Fruit fly (Drosophila melanogaster) whole organism, embryonic: Measurements from ENCODE around the gene Fum1.
A peak's percentile ranks its signal among the peaks of the same experiment; 100 is the strongest.

ENCODE experiments used
- Antp ChIP-seq: fragments of 200-800 bp; sonication (Bioruptor generic); optimal IDR thresholded peaks from 3 replicates; lab custom pipeline; 2016; ENCODE audit warnings: missing biosample characterization, missing genetic modification characterization
- Atf-2 ChIP-seq: fragments of 200-800 bp; sonication (Bioruptor generic); optimal IDR thresholded peaks from 2 replicates; lab custom pipeline; 2016; ENCODE audit warnings: missing biosample characterization, missing genetic modification characterization
- CG10565 ChIP-seq: fragments of 200-800 bp; sonication (Bioruptor generic); optimal IDR thresholded peaks from 3 replicates; lab custom pipeline; 2016; ENCODE audit warnings: missing biosample characterization, mild to moderate bottlenecking, missing genetic modification characterization
- CG11398 ChIP-seq: fragments of 200-800 bp; sonication (Bioruptor generic); optimal IDR thresholded peaks from 2 replicates; lab custom pipeline; 2016; ENCODE audit warnings: missing biosample characterization, missing genetic modification characterization
- CG12744 ChIP-seq: fragments of 200-800 bp; sonication (Bioruptor generic); optimal IDR thresholded peaks from 2 replicates; lab custom pipeline; 2016; ENCODE audit warnings: missing biosample characterization, missing genetic modification characterization
- CG14667 ChIP-seq: fragments of 200-800 bp; sonication (Bioruptor generic); IDR thresholded peaks from 2 replicates; pipeline ENCODE4 v1.3.6; 2022; ENCODE audit warnings: missing biosample characterization, missing genetic modification characterization
- CG1529 ChIP-seq: fragments of 200-800 bp; sonication (Bioruptor generic); optimal IDR thresholded peaks from 3 replicates; lab custom pipeline; 2018; ENCODE audit warnings: missing biosample characterization, missing genetic modification characterization
- CG15696 ChIP-seq: fragments of 200-800 bp; sonication (Bioruptor generic); optimal IDR thresholded peaks from 2 replicates; lab custom pipeline; 2019; ENCODE audit warnings: missing biosample characterization, mild to moderate bottlenecking, missing genetic modification characterization, moderate library complexity
- CG16863 ChIP-seq: fragments of 200-800 bp; sonication (Bioruptor generic); optimal IDR thresholded peaks from 3 replicates; lab custom pipeline; 2016; ENCODE audit warnings: missing biosample characterization, missing genetic modification characterization
- CG17385 ChIP-seq: fragments of 200-800 bp; sonication (Bioruptor generic); optimal IDR thresholded peaks from 3 replicates; lab custom pipeline; 2018; ENCODE audit warnings: missing biosample characterization, mild to moderate bottlenecking, missing genetic modification characterization
- CG2116 ChIP-seq: fragments of 200-800 bp; sonication (Bioruptor generic); optimal IDR thresholded peaks from 3 replicates; lab custom pipeline; 2018; ENCODE audit warnings: missing biosample characterization, mild to moderate bottlenecking, missing genetic modification characterization
- CG2199 ChIP-seq: fragments of 200-800 bp; sonication (Bioruptor generic); IDR thresholded peaks from 3 replicates; pipeline ENCODE4 v1.3.6; 2022; ENCODE audit warnings: missing biosample characterization, missing genetic modification characterization
- CG2712 ChIP-seq: fragments of 200-800 bp; optimal IDR thresholded peaks from 3 replicates; lab custom pipeline; 2019; ENCODE audit warnings: missing biosample characterization, mild to moderate bottlenecking, missing genetic modification characterization, moderate library complexity
- CG30431 ChIP-seq: fragments of 200-800 bp; sonication (Bioruptor generic); optimal IDR thresholded peaks from 2 replicates; lab custom pipeline; 2017; ENCODE audit warnings: missing biosample characterization, missing genetic modification characterization
- CG31441 ChIP-seq: fragments of 200-800 bp; sonication (Bioruptor generic); IDR thresholded peaks from 2 replicates; pipeline ENCODE4 v1.3.6; 2022; ENCODE audit warnings: missing biosample characterization, missing genetic modification characterization
- CG3281 ChIP-seq: fragments of 200-800 bp; sonication (Bioruptor generic); optimal IDR thresholded peaks from 3 replicates; lab custom pipeline; 2017; ENCODE audit warnings: missing biosample characterization, mild to moderate bottlenecking, missing genetic modification characterization
- CG34224 ChIP-seq: fragments of 200-800 bp; sonication (Bioruptor generic); IDR thresholded peaks from 3 replicates; pipeline ENCODE4 v1.3.6; 2022; ENCODE audit warnings: missing biosample characterization, missing genetic modification characterization; ENCODE audit not compliant: partially characterized antibody
- CG6854 ChIP-seq: fragments of 200-800 bp; sonication (Bioruptor generic); optimal IDR thresholded peaks from 3 replicates; lab custom pipeline; 2017; ENCODE audit warnings: missing biosample characterization, mild to moderate bottlenecking, missing genetic modification characterization
- CG9727 ChIP-seq: fragments of 200-800 bp; sonication (Bioruptor generic); optimal IDR thresholded peaks from 3 replicates; lab custom pipeline; 2017; ENCODE audit warnings: missing biosample characterization, mild to moderate bottlenecking, missing genetic modification characterization
- CG9876 ChIP-seq: fragments of 200-800 bp; sonication (Bioruptor generic); optimal IDR thresholded peaks from 2 replicates; lab custom pipeline; 2016; ENCODE audit warnings: missing biosample characterization, missing genetic modification characterization
- ERR ChIP-seq: fragments of 200-800 bp; sonication (Bioruptor generic); optimal IDR thresholded peaks from 2 replicates; lab custom pipeline; 2016; ENCODE audit warnings: missing biosample characterization, missing genetic modification characterization
- Elba2 ChIP-seq: fragments of 200-800 bp; sonication (Bioruptor generic); optimal IDR thresholded peaks from 3 replicates; lab custom pipeline; 2016; ENCODE audit warnings: missing biosample characterization, missing genetic modification characterization
- H2.0 ChIP-seq: fragments of 200-800 bp; sonication (Bioruptor generic); IDR thresholded peaks from 2 replicates; pipeline ENCODE4 v1.3.6; 2022; ENCODE audit warnings: missing biosample characterization, missing genetic modification characterization
- HLH3B ChIP-seq: fragments of 200-800 bp; sonication (Bioruptor generic); IDR thresholded peaks from 2 replicates; pipeline ENCODE4 v1.3.6; 2022; ENCODE audit warnings: missing biosample characterization, missing genetic modification characterization
- HLH54F ChIP-seq: fragments of 200-800 bp; sonication (Bioruptor generic); optimal IDR thresholded peaks from 3 replicates; lab custom pipeline; 2016; ENCODE audit warnings: missing biosample characterization, missing genetic modification characterization
- Hey ChIP-seq: fragments of 200-800 bp; sonication (Bioruptor generic); optimal IDR thresholded peaks from 3 replicates; lab custom pipeline; 2018; ENCODE audit warnings: missing biosample characterization, mild to moderate bottlenecking, missing genetic modification characterization
- Hr39 ChIP-seq: fragments of >200 bp; optimal IDR thresholded peaks from 2 replicates; lab custom pipeline; 2017
- Med ChIP-seq: fragments of 200-800 bp; sonication (Bioruptor generic); peaks from one replicate; lab custom pipeline; 2016; ENCODE audit warnings: missing biosample characterization, missing genetic modification characterization, mild to moderate bottlenecking, inconsistent platforms, moderate library complexity
- Rfx ChIP-seq: fragments of 200-800 bp; sonication (Bioruptor generic); IDR thresholded peaks from 2 replicates; pipeline ENCODE4 v1.3.6; 2022; ENCODE audit warnings: missing biosample characterization, missing genetic modification characterization
- Sry-β ChIP-seq: fragments of 200-800 bp; sonication (Bioruptor generic); optimal IDR thresholded peaks from 2 replicates; lab custom pipeline; 2018; ENCODE audit warnings: missing biosample characterization, mild to moderate bottlenecking, missing genetic modification characterization, moderate library complexity
- ap ChIP-seq: fragments of 200-800 bp; sonication (Bioruptor generic); IDR thresholded peaks from 2 replicates; pipeline ENCODE4 v1.3.6; 2022; ENCODE audit warnings: missing biosample characterization, missing genetic modification characterization
- bigmax ChIP-seq: fragments of 200-800 bp; sonication (Bioruptor generic); optimal IDR thresholded peaks from 2 replicates; lab custom pipeline; 2018; ENCODE audit warnings: missing biosample characterization, mild to moderate bottlenecking, missing genetic modification characterization
- chm ChIP-seq: fragments of 200-800 bp; sonication (Bioruptor generic); IDR thresholded peaks from 2 replicates; pipeline ENCODE4 v1.3.6; 2022; ENCODE audit warnings: missing biosample characterization, missing genetic modification characterization
- chn ChIP-seq: fragments of 200-800 bp; sonication (Bioruptor generic); optimal IDR thresholded peaks from 2 replicates; lab custom pipeline; 2016; ENCODE audit warnings: missing biosample characterization, missing genetic modification characterization
- corto ChIP-seq: fragments of 200-800 bp; sonication (Bioruptor generic); optimal IDR thresholded peaks from 2 replicates; lab custom pipeline; 2016; ENCODE audit warnings: missing biosample characterization, mild to moderate bottlenecking, missing genetic modification characterization, moderate library complexity
- ems ChIP-seq: fragments of 200-800 bp; sonication (Bioruptor generic); optimal IDR thresholded peaks from 3 replicates; lab custom pipeline; 2016; ENCODE audit warnings: missing biosample characterization, missing genetic modification characterization
- eyg ChIP-seq: fragments of 200-800 bp; sonication (Bioruptor generic); optimal IDR thresholded peaks from 3 replicates; lab custom pipeline; 2016; ENCODE audit warnings: missing biosample characterization, missing genetic modification characterization
- hbn ChIP-seq: fragments of 200-800 bp; sonication (Bioruptor generic); IDR thresholded peaks from 2 replicates; pipeline ENCODE4 v1.3.6; 2022; ENCODE audit warnings: missing biosample characterization, missing genetic modification characterization; ENCODE audit not compliant: partially characterized antibody
- kah ChIP-seq: fragments of 200-800 bp; sonication (Bioruptor generic); optimal IDR thresholded peaks from 2 replicates; lab custom pipeline; 2018; ENCODE audit warnings: missing biosample characterization, mild to moderate bottlenecking, missing genetic modification characterization
- ken ChIP-seq: fragments of 200-800 bp; sonication (Bioruptor generic); IDR thresholded peaks from 3 replicates; pipeline ENCODE4 v1.3.6; 2022; ENCODE audit warnings: missing biosample characterization, missing genetic modification characterization
- mam ChIP-seq: fragments of 200-800 bp; sonication (Bioruptor generic); optimal IDR thresholded peaks from 3 replicates; lab custom pipeline; 2016; ENCODE audit warnings: missing biosample characterization, missing genetic modification characterization
- nerfin-1 ChIP-seq: fragments of 200-800 bp; sonication (Bioruptor generic); optimal IDR thresholded peaks from 3 replicates; lab custom pipeline; 2019; ENCODE audit warnings: missing biosample characterization, mild to moderate bottlenecking, missing genetic modification characterization, moderate library complexity
- pan ChIP-seq, 4 experiments: fragments of >200 bp in 3 of 4; fragments of 200-800 bp in 1 of 4; sonication (Bioruptor generic) in 1 of 4; optimal IDR thresholded peaks in 3 of 4; IDR thresholded peaks in 1 of 4; 2 replicates each; pipeline versions ENCODE4 v1.3.6 to Lab custom; 2017 to 2022; ENCODE audit warnings: missing biosample characterization in 2 of 4, missing genetic modification characterization in 2 of 4, mixed read lengths in 1 of 4
- pros ChIP-seq: fragments of 200-800 bp; sonication (Bioruptor generic); optimal IDR thresholded peaks from 3 replicates; lab custom pipeline; 2019; ENCODE audit warnings: missing biosample characterization, mild to moderate bottlenecking, missing genetic modification characterization, moderate library complexity
- seq ChIP-seq: fragments of 200-800 bp; sonication (Bioruptor generic); IDR thresholded peaks from 2 replicates; pipeline ENCODE4 v1.3.6; 2022; ENCODE audit warnings: missing biosample characterization, missing genetic modification characterization
- tap ChIP-seq: fragments of 200-800 bp; optimal IDR thresholded peaks from 3 replicates; lab custom pipeline; 2019; ENCODE audit warnings: missing biosample characterization, mild to moderate bottlenecking, missing genetic modification characterization, moderate library complexity
- vnd ChIP-seq: fragments of 200-800 bp; sonication (Bioruptor generic); IDR thresholded peaks from 3 replicates; pipeline ENCODE4 v1.3.6; 2022; ENCODE audit warnings: missing biosample characterization, missing genetic modification characterization; ENCODE audit not compliant: partially characterized antibody
- vvl ChIP-seq: fragments of 200-800 bp; sonication (Bioruptor generic); IDR thresholded peaks from 2 replicates; pipeline ENCODE4 v1.3.6; 2022; ENCODE audit warnings: missing biosample characterization, missing genetic modification characterization
- wek ChIP-seq: fragments of 200-800 bp; sonication (Bioruptor generic); optimal IDR thresholded peaks from 3 replicates; lab custom pipeline; 2018; ENCODE audit warnings: missing biosample characterization, mild to moderate bottlenecking, missing genetic modification characterization, moderate library complexity

Gene Fum1

dm6 chrX:6678635-6679501 lies 644 bp downstream of the Fum1 start, which contains the start of gene ND-ASHI (continued):
- TF ChIP-seq CG17385 (GFP tag; lab: Kevin White, UChicago) (peak; percentile 92), bigmax (GFP tag; lab: Kevin White, UChicago) (peak; percentile 57), CG6854 (GFP tag; lab: Kevin White, UChicago) (peak; percentile 94), Hr39 (lab: Kevin White, UChicago) (no peak), CG16863 (GFP tag; lab: Kevin White, UChicago) (peak; percentile 85), HLH3B (GFP tag; lab: Robert Waterston, UW) (peak; percentile 95), nerfin-1 (tag; lab: Kevin White, UChicago) (peak; percentile 83), corto (peak; percentile 84), CG9876 (GFP tag; lab: Kevin White, UChicago) (peak; percentile 66), CG9727 (GFP tag; lab: Kevin White, UChicago) (peak; percentile 95), pan (optimal IDR thresholded peaks at IDR 0.05; lab: Kevin White, UChicago) (no peak), pan (GFP tag; optimal IDR thresholded peaks at IDR 0.05 in 1 of 2, IDR thresholded peaks at IDR 0.05 in 1 of 2) (peak in 1 of 2 experiments; percentile 97), ap (peak; percentile 93), CG2712 (tag; lab: Kevin White, UChicago) (peak; percentile 91), pros (no peak), H2.0 (GFP tag; lab: Robert Waterston, UW) (peak; percentile 93), seq (peak; percentile 95), wek (GFP tag; lab: Kevin White, UChicago) (peak; percentile 87), CG11398 (GFP tag; lab: Kevin White, UChicago) (peak; percentile 79), CG10565 (GFP tag; lab: Kevin White, UChicago) (peak; percentile 78), Antp (GFP tag; lab: Kevin White, UChicago) (peak; percentile 86), vvl (GFP tag; lab: Robert Waterston, UW) (peak; percentile 99), CG12744 (peak; percentile 90), chm (peak; percentile 96), HLH54F (GFP tag; lab: Kevin White, UChicago) (peak; percentile 93), Atf-2 (GFP tag; lab: Kevin White, UChicago) (peak; percentile 88), kah (GFP tag; lab: Kevin White, UChicago) (peak; percentile 56), ken (GFP tag; lab: Robert Waterston, UW) (peak; percentile 95), mam (GFP tag; lab: Kevin White, UChicago) (peak; percentile 95), vnd (GFP tag; lab: Robert Waterston, UW) (no peak), CG3281 (peak; percentile 97), hbn (GFP tag; lab: Robert Waterston, UW) (no peak), CG2199 (GFP tag; lab: Robert Waterston, UW) (peak; percentile 90), CG34224 (no peak), tap (tag; lab: Kevin White, UChicago) (peak; percentile 88), Sry-β (GFP tag; lab: Kevin White, UChicago) (peak; percentile 37), eyg (GFP tag; lab: Kevin White, UChicago) (peak; percentile 91), Rfx (peak; percentile 98), chn (GFP tag; lab: Kevin White, UChicago) (peak; percentile 89), Hey (no peak), ERR (GFP tag; lab: Kevin White, UChicago) (peak; percentile 93), CG2116 (GFP tag; lab: Kevin White, UChicago) (peak; percentile 60), Med (GFP tag; lab: Kevin White, UChicago) (peak; percentile 99), ems (GFP tag; lab: Kevin White, UChicago) (peak; percentile 93), CG15696 (peak; percentile 75), Elba2 (GFP tag; lab: Kevin White, UChicago) (peak; percentile 81), CG14667 (peak; percentile 90), CG1529 (peak; percentile 87), CG30431 (GFP tag; lab: Kevin White, UChicago) (peak; percentile 90), CG31441 (GFP tag; lab: Robert Waterston, UW) (peak; percentile 89)
